Fruit fly (Drosophila melanogaster) whole organism, embryonic: ENCODE measurements around the gene CG46465.
A peak's percentile ranks its signal among the peaks of the same experiment; 100 is the strongest.

ENCODE experiments used
- Adf1 ChIP-seq: fragments of 200-800 bp; sonication (Bioruptor generic); IDR thresholded peaks from 2 replicates; pipeline ENCODE4 v1.3.6; 2022; ENCODE audit warnings: missing biosample characterization, missing genetic modification characterization
- Atf-2 ChIP-seq: fragments of 200-800 bp; sonication (Bioruptor generic); optimal IDR thresholded peaks from 2 replicates; lab custom pipeline; 2016; ENCODE audit warnings: missing biosample characterization, missing genetic modification characterization
- Blimp-1 ChIP-seq: fragments of 200-800 bp; sonication (Bioruptor generic); optimal IDR thresholded peaks from 3 replicates; lab custom pipeline; 2018; ENCODE audit warnings: missing biosample characterization, missing genetic modification characterization, mild to moderate bottlenecking, moderate library complexity, missing genetic modification reagents
- CG11456 ChIP-seq: fragments of 200-800 bp; sonication (Bioruptor generic); IDR thresholded peaks from 3 replicates; pipeline ENCODE4 v1.3.6; 2022; ENCODE audit warnings: missing biosample characterization, missing genetic modification characterization
- CG12071 ChIP-seq: fragments of 200-800 bp; sonication (Bioruptor generic); optimal IDR thresholded peaks from 3 replicates; lab custom pipeline; 2018; ENCODE audit warnings: missing biosample characterization, mild to moderate bottlenecking, missing genetic modification characterization
- CG12104 ChIP-seq: fragments of 200-800 bp; sonication (Bioruptor generic); optimal IDR thresholded peaks from 3 replicates; lab custom pipeline; 2016; ENCODE audit warnings: missing biosample characterization, missing genetic modification characterization
- CG15479 ChIP-seq: fragments of 200-800 bp; sonication (Bioruptor generic); optimal IDR thresholded peaks from 3 replicates; lab custom pipeline; 2019; ENCODE audit warnings: missing biosample characterization, mild to moderate bottlenecking, missing genetic modification characterization, moderate library complexity
- CG1647 ChIP-seq: fragments of 200-800 bp; sonication (Bioruptor generic); optimal IDR thresholded peaks from 3 replicates; lab custom pipeline; 2016; ENCODE audit warnings: missing biosample characterization, missing genetic modification characterization
- CG31388 ChIP-seq: fragments of 200-800 bp; sonication (Bioruptor generic); optimal IDR thresholded peaks from 2 replicates; lab custom pipeline; 2016; ENCODE audit warnings: missing biosample characterization, missing genetic modification characterization
- CG33557 ChIP-seq: fragments of 200-800 bp; sonication (Bioruptor generic); optimal IDR thresholded peaks from 2 replicates; lab custom pipeline; 2019; ENCODE audit warnings: missing biosample characterization, mild to moderate bottlenecking, missing genetic modification characterization, moderate library complexity
- CG4424 ChIP-seq: fragments of 200-800 bp; sonication (Bioruptor generic); optimal IDR thresholded peaks from 3 replicates; lab custom pipeline; 2016; ENCODE audit warnings: missing biosample characterization, missing genetic modification characterization
- CG4707 ChIP-seq: fragments of 200-800 bp; sonication (Bioruptor generic); optimal IDR thresholded peaks from 2 replicates; lab custom pipeline; 2018; ENCODE audit warnings: missing biosample characterization, mild to moderate bottlenecking, missing genetic modification characterization, moderate library complexity
- CG5953 ChIP-seq: fragments of 200-800 bp; sonication (Bioruptor generic); IDR thresholded peaks from 2 replicates; pipeline ENCODE4 v1.3.6; 2022; ENCODE audit warnings: missing biosample characterization, missing genetic modification characterization
- CG6272 ChIP-seq: fragments of 200-800 bp; sonication (Bioruptor generic); IDR thresholded peaks from 2 replicates; pipeline ENCODE4 v1.3.6; 2022; ENCODE audit warnings: missing biosample characterization, missing genetic modification characterization
- CG6689 ChIP-seq: fragments of 200-800 bp; sonication (Bioruptor generic); IDR thresholded peaks from 2 replicates; pipeline ENCODE4 v1.3.6; 2022; ENCODE audit warnings: missing biosample characterization, missing genetic modification characterization
- CG6854 ChIP-seq: fragments of 200-800 bp; sonication (Bioruptor generic); optimal IDR thresholded peaks from 3 replicates; lab custom pipeline; 2017; ENCODE audit warnings: missing biosample characterization, mild to moderate bottlenecking, missing genetic modification characterization
- CG7556 ChIP-seq: fragments of 200-800 bp; sonication (Bioruptor generic); optimal IDR thresholded peaks from 2 replicates; lab custom pipeline; 2017; ENCODE audit warnings: missing biosample characterization, mild to moderate bottlenecking, missing genetic modification characterization
- CG8388 ChIP-seq: fragments of 200-800 bp; sonication (Bioruptor generic); optimal IDR thresholded peaks from 2 replicates; lab custom pipeline; 2019; ENCODE audit warnings: missing biosample characterization, mild to moderate bottlenecking, missing genetic modification characterization, moderate library complexity
- Chrac-16 ChIP-seq: fragments of 200-800 bp; sonication (Bioruptor generic); optimal IDR thresholded peaks from 3 replicates; lab custom pipeline; 2016; ENCODE audit warnings: missing biosample characterization, missing genetic modification characterization
- CkIIα-i1 ChIP-seq: fragments of 200-800 bp; sonication (Bioruptor generic); IDR thresholded peaks from 2 replicates; pipeline ENCODE4 v1.3.6; 2022; ENCODE audit warnings: missing biosample characterization, missing genetic modification characterization
- Dad ChIP-seq: fragments of 200-800 bp; sonication (Bioruptor generic); optimal IDR thresholded peaks from 3 replicates; lab custom pipeline; 2016; ENCODE audit warnings: missing biosample characterization, missing genetic modification characterization
- Doc2 ChIP-seq: fragments of 200-800 bp; sonication (Bioruptor generic); IDR thresholded peaks from 2 replicates; pipeline ENCODE4 v1.3.6; 2022; ENCODE audit warnings: missing biosample characterization, missing genetic modification characterization
- Fer1 ChIP-seq: fragments of 200-800 bp; sonication (Bioruptor generic); optimal IDR thresholded peaks from 2 replicates; lab custom pipeline; 2017; ENCODE audit warnings: missing biosample characterization, mild to moderate bottlenecking, missing genetic modification characterization
- HLH4C ChIP-seq: fragments of 200-800 bp; sonication (Bioruptor generic); IDR thresholded peaks from 3 replicates; pipeline ENCODE4 v1.3.6; 2022; ENCODE audit warnings: missing biosample characterization, missing genetic modification characterization; ENCODE audit not compliant: partially characterized antibody
- Hey ChIP-seq: fragments of 200-800 bp; sonication (Bioruptor generic); optimal IDR thresholded peaks from 3 replicates; lab custom pipeline; 2018; ENCODE audit warnings: missing biosample characterization, mild to moderate bottlenecking, missing genetic modification characterization
- Hr39 ChIP-seq: fragments of >200 bp; optimal IDR thresholded peaks from 2 replicates; lab custom pipeline; 2017
- NC2β ChIP-seq: fragments of 200-800 bp; sonication (Bioruptor generic); optimal IDR thresholded peaks from 2 replicates; lab custom pipeline; 2016; ENCODE audit warnings: missing biosample characterization, missing genetic modification characterization
- Rfx ChIP-seq: fragments of 200-800 bp; sonication (Bioruptor generic); IDR thresholded peaks from 2 replicates; pipeline ENCODE4 v1.3.6; 2022; ENCODE audit warnings: missing biosample characterization, missing genetic modification characterization
- Xrp1 ChIP-seq: fragments of 200-800 bp; sonication (Bioruptor generic); IDR thresholded peaks from 2 replicates; pipeline ENCODE4 v1.3.6; 2022; ENCODE audit warnings: missing biosample characterization, missing genetic modification characterization
- al ChIP-seq: fragments of 200-800 bp; sonication (Bioruptor generic); IDR thresholded peaks from 2 replicates; pipeline ENCODE4 v1.3.6; 2022; ENCODE audit warnings: missing biosample characterization, missing genetic modification characterization
- ara ChIP-seq: fragments of 200-800 bp; sonication (Bioruptor generic); IDR thresholded peaks from 2 replicates; pipeline ENCODE4 v1.3.6; 2022; ENCODE audit warnings: missing biosample characterization, missing genetic modification characterization
- az2 ChIP-seq: fragments of 200-800 bp; sonication (Bioruptor generic); optimal IDR thresholded peaks from 3 replicates; lab custom pipeline; 2016; ENCODE audit warnings: missing biosample characterization, missing genetic modification characterization
- bab2 ChIP-seq: fragments of 200-800 bp; sonication (Bioruptor generic); optimal IDR thresholded peaks from 2 replicates; lab custom pipeline; 2016; ENCODE audit warnings: missing biosample characterization, missing genetic modification characterization
- chm ChIP-seq: fragments of 200-800 bp; sonication (Bioruptor generic); IDR thresholded peaks from 2 replicates; pipeline ENCODE4 v1.3.6; 2022; ENCODE audit warnings: missing biosample characterization, missing genetic modification characterization
- crp ChIP-seq, 2 experiments: fragments of 200-800 bp; sonication (Bioruptor generic); optimal IDR thresholded peaks; 2 replicates in 1 of 2; 3 replicates in 1 of 2; lab custom pipeline; 2017; ENCODE audit warnings: missing biosample characterization in 2 of 2, missing genetic modification characterization in 2 of 2, mild to moderate bottlenecking in 1 of 2, moderate library complexity in 1 of 2
- cwo ChIP-seq: fragments of 200-800 bp; sonication (Bioruptor generic); optimal IDR thresholded peaks from 3 replicates; lab custom pipeline; 2017; ENCODE audit warnings: missing biosample characterization, missing genetic modification characterization, mild to moderate bottlenecking, moderate library complexity, missing genetic modification reagents
- dm ChIP-seq: fragments of 200-800 bp; sonication (Bioruptor generic); optimal IDR thresholded peaks from 3 replicates; lab custom pipeline; 2016; ENCODE audit warnings: missing biosample characterization, missing genetic modification characterization
- exex ChIP-seq: fragments of 200-800 bp; sonication (Bioruptor generic); optimal IDR thresholded peaks from 4 replicates; lab custom pipeline; 2018; ENCODE audit warnings: missing biosample characterization, mild to moderate bottlenecking, missing genetic modification characterization, moderate library complexity
- gcm2 ChIP-seq: fragments of 200-800 bp; sonication (Bioruptor generic); optimal IDR thresholded peaks from 2 replicates; lab custom pipeline; 2016; ENCODE audit warnings: missing biosample characterization, missing genetic modification characterization
- gsb-n ChIP-seq: fragments of 200-800 bp; sonication (Bioruptor generic); optimal IDR thresholded peaks from 3 replicates; lab custom pipeline; 2018; ENCODE audit warnings: missing biosample characterization, mild to moderate bottlenecking, missing genetic modification characterization
- rib ChIP-seq: fragments of 200-800 bp; sonication (Bioruptor generic); IDR thresholded peaks from 2 replicates; pipeline ENCODE4 v1.3.6; 2022; ENCODE audit warnings: missing biosample characterization, missing genetic modification characterization
- slp2 ChIP-seq: fragments of 200-800 bp; sonication (Bioruptor generic); optimal IDR thresholded peaks from 2 replicates; lab custom pipeline; 2016; ENCODE audit warnings: missing biosample characterization, missing genetic modification characterization
- sna ChIP-seq: fragments of 200-800 bp; sonication (Bioruptor generic); IDR thresholded peaks from 2 replicates; pipeline ENCODE4 v1.3.6; 2022; ENCODE audit warnings: missing biosample characterization, missing genetic modification characterization; ENCODE audit not compliant: partially characterized antibody
- stc ChIP-seq: fragments of 200-800 bp; sonication (Bioruptor generic); IDR thresholded peaks from 2 replicates; pipeline ENCODE4 v1.3.6; 2022; ENCODE audit warnings: missing biosample characterization, missing genetic modification characterization
- tap ChIP-seq: fragments of 200-800 bp; optimal IDR thresholded peaks from 3 replicates; lab custom pipeline; 2019; ENCODE audit warnings: missing biosample characterization, mild to moderate bottlenecking, missing genetic modification characterization, moderate library complexity
- twi ChIP-seq: fragments of 200-800 bp; optimal IDR thresholded peaks from 2 replicates; lab custom pipeline; 2019; ENCODE audit warnings: missing biosample characterization, mild to moderate bottlenecking, missing genetic modification characterization, moderate library complexity
- usp ChIP-seq: fragments of >200 bp; optimal IDR thresholded peaks from 2 replicates; lab custom pipeline; 2017; ENCODE audit warnings: missing biosample characterization, missing genetic modification characterization
- wor ChIP-seq: fragments of 200-800 bp; sonication (Bioruptor generic); IDR thresholded peaks from 2 replicates; pipeline ENCODE4 v1.3.6; 2022; ENCODE audit warnings: missing biosample characterization, missing genetic modification characterization
- zen2 ChIP-seq: fragments of 200-800 bp; sonication (Bioruptor generic); IDR thresholded peaks from 3 replicates; pipeline ENCODE4 v1.3.6; 2022; ENCODE audit warnings: missing biosample characterization, missing genetic modification characterization; ENCODE audit not compliant: partially characterized antibody

CG46465 gene

DNA sequence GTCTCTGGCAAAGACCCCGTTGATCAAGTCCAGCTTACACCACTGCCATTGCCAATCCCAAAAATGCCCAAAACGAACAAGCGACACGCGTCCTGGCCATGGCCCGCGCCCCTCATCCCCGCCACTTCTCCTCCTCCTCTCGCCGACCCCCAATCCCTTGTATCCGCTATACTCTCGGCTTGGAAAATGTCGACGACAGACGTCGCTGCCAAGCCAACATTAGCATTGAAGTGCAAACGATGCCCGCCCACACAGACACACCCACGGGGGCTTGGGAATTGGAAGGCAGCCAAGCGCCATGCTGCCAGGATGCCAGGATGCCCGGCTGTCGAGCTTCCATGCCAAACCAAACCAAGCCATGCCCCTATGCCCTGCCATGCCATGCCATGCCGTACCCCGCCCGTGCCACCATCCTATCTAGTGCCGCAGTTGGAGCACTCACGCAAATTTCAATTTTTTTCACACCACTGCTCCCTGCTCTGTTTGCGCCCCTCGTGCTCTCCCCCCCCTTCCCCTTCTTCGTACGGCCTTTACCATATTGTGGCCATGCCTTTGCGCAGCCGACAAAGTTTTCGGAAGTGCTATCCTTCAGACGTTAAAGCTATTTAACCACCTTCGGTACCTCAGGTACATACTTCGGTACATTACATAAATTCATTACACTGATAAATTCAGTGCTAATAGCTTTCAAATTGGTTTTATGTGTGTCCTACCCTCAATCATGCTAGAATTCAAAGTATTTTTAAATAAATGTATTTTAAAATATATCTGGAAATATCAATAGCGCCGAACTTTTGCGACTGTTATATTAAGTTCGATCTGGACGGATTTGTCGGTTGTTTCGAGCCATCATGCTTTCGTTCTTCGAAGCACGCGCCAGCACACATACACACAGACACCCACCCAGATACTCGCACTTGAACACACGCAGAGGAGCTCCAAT lies 29.3 kb downstream of the CG46465 start (continued):
- TF ChIP-seq al (GFP tag; lab: Robert Waterston, UW) (no peak), chm (GFP tag; lab: Robert Waterston, UW) (no peak), Blimp-1 (peak; percentile 65), NC2β (GFP tag; lab: Kevin White, UChicago) (no peak), gsb-n (tag; lab: Kevin White, UChicago) (peak; percentile 65), Hey (tag; lab: Kevin White, UChicago) (peak; percentile 89), Chrac-16 (peak; percentile 63), CG5953 (GFP tag; lab: Robert Waterston, UW) (no peak), stc (0 out of 2 replicates have a peak, but pooled peaks have one; percentile 39), cwo (GFP tag; lab: Kevin White, UChicago) (peak; percentile 82), sna (GFP tag; lab: Robert Waterston, UW) (no peak), usp (GFP tag; lab: Kevin White, UChicago) (no peak), exex (tag; lab: Kevin White, UChicago) (peak; percentile 30), Xrp1 (GFP tag; lab: Robert Waterston, UW) (peak; percentile 79), rib (GFP tag; lab: Robert Waterston, UW) (no peak; the same call in 1 of the 2 replicates), Doc2 (GFP tag; lab: Robert Waterston, UW) (no peak), CG4707 (peak; percentile 24), CG31388 (GFP tag; lab: Kevin White, UChicago) (no peak), Hr39 (lab: Kevin White, UChicago) (no peak), bab2 (GFP tag; lab: Kevin White, UChicago) (peak; percentile 39), twi (peak; percentile 80), tap (tag; lab: Kevin White, UChicago) (peak; percentile 64), CG8388 (GFP tag; lab: Kevin White, UChicago) (peak; percentile 77), CG6854 (GFP tag; lab: Kevin White, UChicago) (peak; percentile 73), CG7556 (GFP tag; lab: Kevin White, UChicago) (peak; percentile 93), CG4424 (GFP tag; lab: Kevin White, UChicago) (peak; percentile 54), CkIIα-i1 (GFP tag; lab: Robert Waterston, UW) (no peak), Atf-2 (GFP tag; lab: Kevin White, UChicago) (peak; percentile 1), Fer1 (GFP tag; lab: Kevin White, UChicago) (peak; percentile 89), Dad (GFP tag; lab: Kevin White, UChicago) (no peak), gcm2 (no peak), crp (GFP tag; optimal IDR thresholded peaks at IDR 0.05; lab: Kevin White, UChicago) (peak in 1 of 2 experiments; percentile 34), CG15479 (GFP tag; lab: Kevin White, UChicago) (no peak), az2 (peak; percentile 75), Rfx (GFP tag; lab: Robert Waterston, UW) (peak; percentile 81), slp2 (GFP tag; lab: Kevin White, UChicago) (peak; percentile 30), CG6689 (peak; percentile 71), CG12104 (GFP tag; lab: Kevin White, UChicago) (peak; percentile 51), HLH4C (GFP tag; lab: Robert Waterston, UW) (no peak), CG33557 (GFP tag; lab: Kevin White, UChicago) (peak; percentile 37), zen2 (GFP tag; lab: Robert Waterston, UW) (no peak), dm (GFP tag; lab: Kevin White, UChicago) (no peak), CG6272 (GFP tag; lab: Robert Waterston, UW) (no peak), Adf1 (peak; percentile 44; the same call in 1 of the 2 replicates), CG1647 (GFP tag; lab: Kevin White, UChicago) (no peak), CG11456 (GFP tag; lab: Robert Waterston, UW) (peak; percentile 65), CG12071 (peak; percentile 56), wor (GFP tag; lab: Robert Waterston, UW) (peak; percentile 69), ara (peak; percentile 49; the same call in 1 of the 2 replicates)
